Worm (Caenorhabditis elegans): ENCODE data around the gene F59C12.4.

F59C12.4 gene

DNA sequence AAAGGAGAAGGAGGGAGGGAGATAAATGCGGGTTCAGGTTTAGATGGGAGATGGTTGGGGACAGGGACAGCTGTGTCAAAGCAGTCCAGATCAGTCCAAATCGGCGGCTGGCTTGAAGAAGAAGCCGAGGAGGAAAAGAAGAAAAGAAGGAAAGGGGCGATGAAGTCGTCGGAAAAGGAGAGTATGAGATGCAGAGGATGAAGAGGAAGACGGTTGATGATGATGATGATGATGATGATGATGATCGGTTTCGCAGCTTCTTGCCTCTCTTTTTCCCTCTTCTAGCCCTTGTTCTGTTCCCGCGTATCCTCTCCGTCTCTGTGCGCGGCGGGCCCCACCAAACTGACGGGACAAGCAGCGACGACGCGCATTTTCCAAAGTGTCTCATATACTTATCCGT is 24.4 kb upstream of the F59C12.4 start:
- TF ChIP-seq zfh-2 (GFP tag; conservative IDR thresholded peaks at IDR 0.05) (peak; percentile 58), nhr-27 (tag; optimal IDR thresholded peaks at IDR 0.05) (no peak), ztf-6 (GFP tag; IDR thresholded peaks at IDR 0.05) (no peak), atf-7 (tag; optimal IDR thresholded peaks at IDR 0.05) (no peak), madf-6 (GFP tag; IDR thresholded peaks at IDR 0.05) (no peak), lir-1 (GFP tag; conservative IDR thresholded peaks at IDR 0.05) (no peak), F52B5.7 (tag; optimal IDR thresholded peaks at IDR 0.05) (no peak), hmg-1.2 (GFP tag; IDR thresholded peaks at IDR 0.05) (no peak)

DNA sequence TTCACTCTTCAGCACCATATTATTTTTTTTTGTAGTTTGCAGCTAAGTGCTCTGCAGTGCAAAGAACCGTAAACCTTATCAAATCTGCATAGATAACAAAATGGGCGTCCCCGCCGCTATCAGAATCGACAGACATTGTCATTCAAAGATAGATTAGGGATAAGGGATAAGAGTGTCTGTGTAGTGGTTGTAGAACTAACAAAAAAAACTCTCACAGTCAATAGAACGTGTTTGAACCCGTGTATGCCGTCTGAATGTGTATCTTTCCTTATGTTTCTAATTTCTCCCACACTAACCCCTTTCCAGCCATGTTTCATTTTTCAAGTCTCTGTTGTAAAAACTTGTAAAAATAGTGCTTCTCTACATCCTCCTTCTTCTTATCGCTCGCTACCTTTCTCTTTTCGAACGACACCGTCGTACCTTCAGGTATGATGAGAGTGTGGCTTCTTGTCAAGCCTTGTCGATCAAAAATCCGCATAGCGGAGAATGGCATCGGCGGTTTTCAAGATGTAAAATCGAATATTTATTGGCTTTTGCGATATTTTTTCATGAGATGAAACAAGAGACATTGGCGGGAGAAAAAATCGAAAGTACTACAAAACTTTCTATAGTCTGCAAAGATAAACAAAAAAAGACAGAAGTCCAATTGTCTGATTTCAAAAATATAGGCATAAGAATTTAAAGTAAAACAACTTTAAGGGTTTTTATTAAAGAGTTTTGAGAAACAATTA is 22.8 kb upstream of the F59C12.4 start:
- no peak for TF ChIP-seq sea-2 (GFP tag; IDR thresholded peaks at IDR 0.05)
- TF ChIP-seq F57C9.4 (tag; optimal IDR thresholded peaks at IDR 0.05) = no peak
- TF ChIP-seq aptf-3 (GFP tag; IDR thresholded peaks at IDR 0.05) = no peak
- no peak for TF ChIP-seq madf-6 (GFP tag; IDR thresholded peaks at IDR 0.05)
- TF ChIP-seq hmg-1.2 (GFP tag; IDR thresholded peaks at IDR 0.05) = no peak
- TF ChIP-seq D2030.7 (GFP tag; IDR thresholded peaks at IDR 0.05) = no peak
- no peak for TF ChIP-seq lag-1 (GFP tag; IDR thresholded peaks at IDR 0.05)
- no peak for TF ChIP-seq nhr-27 (tag; optimal IDR thresholded peaks at IDR 0.05)
- no peak for TF ChIP-seq somi-1 (GFP tag; optimal IDR thresholded peaks at IDR 0.05)
- TF ChIP-seq aptf-2 (GFP tag; conservative IDR thresholded peaks at IDR 0.05) = no peak
- no peak for TF ChIP-seq B0035.1 (tag; optimal IDR thresholded peaks at IDR 0.05)
- no peak for TF ChIP-seq dpff-1 (tag; optimal IDR thresholded peaks at IDR 0.05)
- TF ChIP-seq pbrm-1 (GFP tag; IDR thresholded peaks at IDR 0.05) = no peak
- no peak for TF ChIP-seq zim-3 (tag; optimal IDR thresholded peaks at IDR 0.05)
- no peak for TF ChIP-seq snpc-4 (GFP tag; optimal IDR thresholded peaks at IDR 0.05)
- no peak for TF ChIP-seq snpc-4 (tag; optimal IDR thresholded peaks at IDR 0.05)
- no peak for TF ChIP-seq mes-4 (tag; optimal IDR thresholded peaks at IDR 0.05)
- TF ChIP-seq hsf-1 (GFP tag; IDR thresholded peaks at IDR 0.05) = no peak

DNA sequence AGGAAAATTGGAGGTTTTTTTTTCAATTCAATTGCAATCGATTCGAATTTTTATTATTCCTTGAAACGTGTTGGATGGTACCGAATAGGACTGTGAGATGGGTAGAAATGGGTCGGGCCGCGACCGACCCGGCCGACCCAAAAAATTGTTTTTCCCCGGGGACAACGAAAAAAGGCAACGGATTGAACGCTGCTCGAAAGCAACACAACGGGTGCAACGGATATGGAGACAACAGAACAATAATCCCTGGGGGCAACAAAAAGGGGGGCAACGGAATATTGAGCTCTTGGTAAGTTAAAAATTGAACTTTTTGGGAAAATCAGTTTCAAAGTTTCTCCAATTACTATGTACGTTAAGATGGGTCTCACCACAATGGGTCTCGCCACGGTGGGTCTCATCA is 20.8 kb upstream of the F59C12.4 start:
- no peak for TF ChIP-seq Y56A3A.18 (GFP tag; IDR thresholded peaks at IDR 0.05)
- TF ChIP-seq hmg-20 (GFP tag; IDR thresholded peaks at IDR 0.05) = no peak
- no peak for TF ChIP-seq dpff-1 (tag; optimal IDR thresholded peaks at IDR 0.05)
- TF ChIP-seq nhr-179 (tag; optimal IDR thresholded peaks at IDR 0.05) = no peak
- TF ChIP-seq cebp-2 (GFP tag; IDR thresholded peaks at IDR 0.05) = no peak
- TF ChIP-seq lin-40 (tag; optimal IDR thresholded peaks at IDR 0.05) = no peak
- no peak for TF ChIP-seq snpc-1.3 (tag; optimal IDR thresholded peaks at IDR 0.05; ENCODE audit: insufficient read depth)
- TF ChIP-seq lsy-27 (tag; optimal IDR thresholded peaks at IDR 0.05; ENCODE audit: borderline replicate concordance, insufficient read depth) = no peak
- TF ChIP-seq ztf-3 (GFP tag; optimal IDR thresholded peaks at IDR 0.05) = no peak
- no peak for TF ChIP-seq nfya-2 (GFP tag; IDR thresholded peaks at IDR 0.05)
- no peak for TF ChIP-seq somi-1 (GFP tag; optimal IDR thresholded peaks at IDR 0.05)
- TF ChIP-seq akir-1 (GFP tag; optimal IDR thresholded peaks at IDR 0.05) = no peak
- TF ChIP-seq F49E8.2 (tag; optimal IDR thresholded peaks at IDR 0.05; ENCODE audit: insufficient read depth) = no peak
- TF ChIP-seq madf-8 (GFP tag; conservative IDR thresholded peaks at IDR 0.05) = no peak
- TF ChIP-seq tbp1 (GFP tag; optimal IDR thresholded peaks at IDR 0.05) = no peak
